Worm (Caenorhabditis elegans) whole organism, mixed stage, embryonic: Measurements from ENCODE around the gene Y48B6A.10.

ENCODE experiments used
- ceh-83 ChIP-seq: fragments of 200-800 bp; sonication (Bioruptor generic); optimal IDR thresholded peaks from 2 replicates; lab custom pipeline; 2018; ENCODE audit warnings: mild to moderate bottlenecking, missing genetic modification characterization, missing compliant biosample characterization
- elt-1 ChIP-seq: sonication (generic microtip); optimal IDR thresholded peaks from 2 replicates; lab custom pipeline; 2017; ENCODE audit warnings: missing genetic modification characterization, mild to moderate bottlenecking, missing compliant biosample characterization, antibody characterized with exemption, moderate library complexity, borderline replicate concordance; ENCODE audit not compliant: insufficient read depth
- snpc-4 ChIP-seq: fragments of 150-350 bp; optimal IDR thresholded peaks from 2 replicates; lab custom pipeline; 2014; ENCODE audit warnings: missing biosample characterization, missing genetic modification characterization

DNA sequence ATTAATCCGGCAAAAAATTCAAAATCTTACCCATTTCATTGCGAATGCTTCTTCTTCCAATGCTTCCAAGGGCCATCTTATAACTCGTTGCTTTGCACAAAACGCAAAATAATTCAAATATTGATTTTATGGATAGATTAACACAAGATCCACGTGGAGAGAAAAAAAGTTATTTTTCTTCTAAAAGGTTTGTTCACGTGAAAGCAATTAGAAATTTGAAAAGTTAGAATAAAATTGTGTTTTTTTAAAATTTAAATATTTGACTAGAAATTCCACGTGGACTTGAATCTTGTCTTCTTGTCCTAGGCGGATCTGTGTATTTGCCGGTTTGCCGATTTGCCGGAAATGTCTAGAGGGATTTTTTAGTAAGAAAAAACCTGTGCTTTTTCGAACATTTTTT, 39.1 kb upstream of the Y48B6A.10 start, which contains the start of gene Y48B6A.5:
- TF ChIP-seq snpc-4 (tag; lab: Kevin White, UChicago) (no peak), elt-1 (tag; lab: Kevin White, UChicago) (no peak), ceh-83 (GFP tag; lab: Kevin White, UChicago) (no peak)
